Worm (Caenorhabditis elegans) whole organism, L4 larva: ENCODE measurements around the gene K09B11.5.

Experiments
- D1046.2 ChIP-seq: fragments of 200-800 bp; sonication (Bioruptor generic); IDR thresholded peaks from 2 replicates; pipeline ENCODE4 v1.3.6; 2022; ENCODE audit warnings: missing genetic modification characterization, missing compliant biosample characterization
- F26F4.8 ChIP-seq: fragments of 200-800 bp; sonication (Bioruptor generic); conservative IDR thresholded peaks from 2 replicates; pipeline ENCODE4 v1.3.6; 2022; ENCODE audit warnings: missing genetic modification characterization, missing compliant biosample characterization
- F37D6.2 ChIP-seq: sonication (generic microtip); optimal IDR thresholded peaks from 2 replicates; lab custom pipeline; 2016; ENCODE audit warnings: mild to moderate bottlenecking, missing genetic modification characterization, missing compliant biosample characterization
- F44E2.7 ChIP-seq: fragments of 200-800 bp; sonication (Bioruptor generic); IDR thresholded peaks from 2 replicates; pipeline ENCODE4 v2.1.2; 2022; ENCODE audit warnings: missing genetic modification characterization, missing compliant biosample characterization
- F49E8.2 ChIP-seq: sonication (generic microtip); optimal IDR thresholded peaks from 2 replicates; lab custom pipeline; 2016; ENCODE audit warnings: missing compliant biosample characterization, mild to moderate bottlenecking, missing genetic modification characterization, borderline replicate concordance
- T20F7.1 ChIP-seq: fragments of 200-800 bp; sonication (Bioruptor generic); optimal IDR thresholded peaks from 2 replicates; lab custom pipeline; 2018; ENCODE audit warnings: mild to moderate bottlenecking, missing genetic modification characterization, missing compliant biosample characterization
- T26A8.4 ChIP-seq: fragments of 200-800 bp; sonication (Bioruptor generic); IDR thresholded peaks from 2 replicates; pipeline ENCODE4 v1.3.6; 2022; ENCODE audit warnings: missing genetic modification characterization, missing compliant biosample characterization
- Y105C5A.15 ChIP-seq: fragments of 200-800 bp; sonication (Bioruptor generic); IDR thresholded peaks from 2 replicates; pipeline ENCODE4 v1.3.6; 2022; ENCODE audit warnings: missing genetic modification characterization, missing compliant biosample characterization
- Y48G9A.11 ChIP-seq: fragments of 200-800 bp; sonication (Bioruptor generic); IDR thresholded peaks from 2 replicates; pipeline ENCODE4 v1.3.6; 2022; ENCODE audit warnings: missing genetic modification reagents, missing genetic modification characterization, missing compliant biosample characterization
- Y5F2A.4 ChIP-seq: fragments of 200-800 bp; sonication (Bioruptor generic); optimal IDR thresholded peaks from 2 replicates; lab custom pipeline; 2018; ENCODE audit warnings: mild to moderate bottlenecking, missing genetic modification characterization, missing compliant biosample characterization
- ZK337.2 ChIP-seq: fragments of 200-800 bp; sonication (Bioruptor generic); IDR thresholded peaks from 2 replicates; pipeline ENCODE4 v1.3.6; 2022; ENCODE audit warnings: missing genetic modification reagents, missing genetic modification characterization, missing compliant biosample characterization
- ZK546.5 ChIP-seq, 2 experiments: sonication (generic microtip); optimal IDR thresholded peaks; 2 replicates each; lab custom pipeline; 2017; ENCODE audit warnings: missing biosample characterization in 2 of 2, missing genetic modification characterization in 2 of 2
- aly-2 ChIP-seq: sonication (generic microtip); optimal IDR thresholded peaks from 2 replicates; lab custom pipeline; 2018; ENCODE audit warnings: missing biosample characterization, missing genetic modification characterization
- attf-4 ChIP-seq: sonication (generic microtip); optimal IDR thresholded peaks from 3 replicates; lab custom pipeline; 2017; ENCODE audit warnings: missing biosample characterization, missing genetic modification characterization
- ceh-28 ChIP-seq: fragments of 150-350 bp; optimal IDR thresholded peaks from 2 replicates; lab custom pipeline; 2014; ENCODE audit warnings: missing biosample characterization, missing genetic modification reagents, missing genetic modification characterization
- ceh-32 ChIP-seq: sonication (generic microtip); optimal IDR thresholded peaks from 2 replicates; lab custom pipeline; 2016; ENCODE audit warnings: mild to moderate bottlenecking, missing genetic modification characterization, missing compliant biosample characterization; ENCODE audit not compliant: poor library complexity
- ceh-44 ChIP-seq: fragments of 200-800 bp; sonication (Bioruptor generic); IDR thresholded peaks from 2 replicates; pipeline ENCODE4 v1.3.6; 2022; ENCODE audit warnings: missing genetic modification reagents, missing genetic modification characterization, missing compliant biosample characterization
- ctbp-1 ChIP-seq: fragments of 200-800 bp; sonication (Bioruptor generic); IDR thresholded peaks from 2 replicates; pipeline ENCODE4 v1.3.6; 2022; ENCODE audit warnings: missing genetic modification reagents, missing genetic modification characterization, missing compliant biosample characterization
- daf-16 ChIP-seq, 3 experiments: sonication (generic microtip); optimal IDR thresholded peaks; 2 replicates each; lab custom pipeline; 2016 to 2017; ENCODE audit warnings: missing genetic modification characterization in 3 of 3, missing genetic modification reagents in 3 of 3, mild to moderate bottlenecking in 2 of 3, missing compliant biosample characterization in 2 of 3, missing biosample characterization in 1 of 3, moderate library complexity in 1 of 3
- daf-19 ChIP-seq: fragments of 200-800 bp; sonication (Bioruptor generic); conservative IDR thresholded peaks from 2 replicates; pipeline ENCODE4 v1.3.6; 2022; ENCODE audit warnings: missing genetic modification characterization, missing compliant biosample characterization
- daf-8 ChIP-seq: fragments of 200-800 bp; sonication (Bioruptor generic); IDR thresholded peaks from 2 replicates; pipeline ENCODE4 v1.3.6; 2022; ENCODE audit warnings: missing genetic modification characterization, missing compliant biosample characterization
- dmd-9 ChIP-seq: fragments of 200-800 bp; sonication (Bioruptor generic); IDR thresholded peaks from 2 replicates; pipeline ENCODE4 v1.3.6; 2022; ENCODE audit warnings: missing genetic modification reagents, missing genetic modification characterization, missing compliant biosample characterization
- fkh-10 ChIP-seq: fragments of 150-350 bp; optimal IDR thresholded peaks from 2 replicates; lab custom pipeline; 2014; ENCODE audit warnings: missing biosample characterization, missing genetic modification reagents, missing genetic modification characterization
- gei-8 ChIP-seq: fragments of 200-800 bp; sonication (Bioruptor generic); optimal IDR thresholded peaks from 2 replicates; lab custom pipeline; 2018; ENCODE audit warnings: mild to moderate bottlenecking, missing genetic modification characterization, missing compliant biosample characterization
- hmg-1.1 ChIP-seq: fragments of 200-800 bp; sonication (Bioruptor generic); IDR thresholded peaks from 2 replicates; pipeline ENCODE4 v1.3.6; 2022; ENCODE audit warnings: missing genetic modification reagents, missing genetic modification characterization, missing compliant biosample characterization
- jun-1 ChIP-seq: fragments of 150-350 bp; optimal IDR thresholded peaks from 2 replicates; lab custom pipeline; 2014; ENCODE audit warnings: missing biosample characterization, missing genetic modification reagents, missing genetic modification characterization
- lim-7 ChIP-seq: fragments of 200-800 bp; sonication (Bioruptor generic); IDR thresholded peaks from 2 replicates; pipeline ENCODE4 v1.3.6; 2022; ENCODE audit warnings: missing genetic modification characterization, missing compliant biosample characterization
- lin-13 ChIP-seq: fragments of 150-350 bp; optimal IDR thresholded peaks from 2 replicates; lab custom pipeline; 2014; ENCODE audit warnings: missing biosample characterization, missing genetic modification reagents, missing genetic modification characterization
- lin-38 ChIP-seq: fragments of 200-800 bp; sonication (Bioruptor generic); IDR thresholded peaks from 2 replicates; pipeline ENCODE4 v1.3.6; 2022; ENCODE audit warnings: missing genetic modification reagents, missing genetic modification characterization, missing compliant biosample characterization
- madf-5 ChIP-seq, 2 experiments: fragments of 200-800 bp; sonication (Bioruptor generic); IDR thresholded peaks; 2 replicates each; pipeline ENCODE4 v1.3.6; 2022; ENCODE audit warnings: missing compliant biosample characterization in 2 of 2, missing genetic modification characterization in 2 of 2
- madf-9 ChIP-seq: fragments of 200-800 bp; sonication (Bioruptor generic); conservative IDR thresholded peaks from 2 replicates; pipeline ENCODE4 v1.3.6; 2022; ENCODE audit warnings: missing genetic modification reagents, missing genetic modification characterization, missing compliant biosample characterization
- mdl-1 ChIP-seq, 2 experiments: fragments of 150-350 bp in 1 of 2; sonication (generic microtip) in 1 of 2; optimal IDR thresholded peaks; 2 replicates each; lab custom pipeline; 2014 to 2017; ENCODE audit warnings: missing biosample characterization in 2 of 2, missing genetic modification characterization in 2 of 2
- mdt-29 ChIP-seq: fragments of 200-800 bp; sonication (Bioruptor generic); IDR thresholded peaks from 2 replicates; pipeline ENCODE4 v1.3.6; 2022; ENCODE audit warnings: missing genetic modification reagents, missing genetic modification characterization, missing compliant biosample characterization
- mxl-2 ChIP-seq: fragments of 200-800 bp; sonication (Bioruptor generic); conservative IDR thresholded peaks from 2 replicates; pipeline ENCODE4 v1.3.6; 2022; ENCODE audit warnings: missing genetic modification reagents, missing genetic modification characterization, missing compliant biosample characterization
- nhr-10 ChIP-seq: fragments of 150-350 bp; optimal IDR thresholded peaks from 2 replicates; lab custom pipeline; 2014; ENCODE audit warnings: missing biosample characterization, missing genetic modification characterization
- nhr-102 ChIP-seq: sonication (generic microtip); optimal IDR thresholded peaks from 2 replicates; lab custom pipeline; 2016; ENCODE audit warnings: mild to moderate bottlenecking, missing genetic modification characterization, moderate library complexity, missing compliant biosample characterization
- nhr-111 ChIP-seq: fragments of 200-800 bp; sonication (Bioruptor generic); optimal IDR thresholded peaks from 2 replicates; lab custom pipeline; 2018; ENCODE audit warnings: mild to moderate bottlenecking, missing genetic modification characterization, missing compliant biosample characterization
- nhr-25 ChIP-seq: sonication (generic microtip); optimal IDR thresholded peaks from 2 replicates; lab custom pipeline; 2017; ENCODE audit warnings: missing genetic modification characterization, mild to moderate bottlenecking, missing compliant biosample characterization, antibody characterized with exemption, moderate library complexity, borderline replicate concordance; ENCODE audit not compliant: insufficient read depth
- nhr-42 ChIP-seq: fragments of 200-800 bp; sonication (Bioruptor generic); IDR thresholded peaks from 2 replicates; pipeline ENCODE4 v1.3.6; 2022; ENCODE audit warnings: missing genetic modification characterization, missing compliant biosample characterization
- nhr-48 ChIP-seq: sonication (generic microtip); optimal IDR thresholded peaks from 2 replicates; lab custom pipeline; 2016; ENCODE audit warnings: mild to moderate bottlenecking, missing genetic modification characterization, missing compliant biosample characterization
- nhr-76 ChIP-seq: fragments of 150-350 bp; optimal IDR thresholded peaks from 2 replicates; lab custom pipeline; 2014; ENCODE audit warnings: missing biosample characterization, missing genetic modification characterization
- php-3 ChIP-seq: fragments of 200-800 bp; sonication (Bioruptor generic); IDR thresholded peaks from 2 replicates; pipeline ENCODE4 v1.3.6; 2022; ENCODE audit warnings: missing genetic modification reagents, missing genetic modification characterization, missing compliant biosample characterization
- saeg-2 ChIP-seq: fragments of 200-800 bp; sonication (Bioruptor generic); IDR thresholded peaks from 2 replicates; pipeline ENCODE4 v1.3.6; 2022; ENCODE audit warnings: missing genetic modification reagents, missing genetic modification characterization, missing compliant biosample characterization
- set-16 ChIP-seq: fragments of 200-800 bp; sonication (Bioruptor generic); IDR thresholded peaks from 2 replicates; pipeline ENCODE4 v1.3.6; 2022; ENCODE audit warnings: missing genetic modification reagents, missing genetic modification characterization, missing compliant biosample characterization
- skn-1 ChIP-seq: fragments of 150-350 bp; optimal IDR thresholded peaks from 2 replicates; lab custom pipeline; 2014; ENCODE audit warnings: missing biosample characterization, missing genetic modification characterization
- spr-3 ChIP-seq: fragments of 200-800 bp; sonication (Bioruptor generic); optimal IDR thresholded peaks from 2 replicates; lab custom pipeline; 2018; ENCODE audit warnings: mild to moderate bottlenecking, missing genetic modification characterization, missing compliant biosample characterization
- tag-97 ChIP-seq: fragments of 200-800 bp; sonication (Bioruptor generic); IDR thresholded peaks from 2 replicates; pipeline ENCODE4 v1.3.6; 2022; ENCODE audit warnings: missing genetic modification characterization, missing compliant biosample characterization
- unc-62 ChIP-seq, 3 experiments: fragments of 150-350 bp in 1 of 3; sonication (generic microtip); optimal IDR thresholded peaks in 2 of 3; peaks in 1 of 3; 1 replicate in 1 of 3; 2 replicates in 2 of 3; lab custom pipeline; 2014 to 2017; ENCODE audit warnings: missing biosample characterization in 3 of 3, missing genetic modification characterization in 3 of 3, missing genetic modification reagents in 3 of 3, missing genotype in 1 of 3
- zag-1 ChIP-seq: fragments of 150-350 bp; optimal IDR thresholded peaks from 2 replicates; lab custom pipeline; 2014; ENCODE audit warnings: missing biosample characterization, missing genetic modification characterization
- zip-2 ChIP-seq: fragments of 150-350 bp; optimal IDR thresholded peaks from 2 replicates; lab custom pipeline; 2014; ENCODE audit warnings: missing biosample characterization, missing genetic modification characterization
- ztf-7 ChIP-seq: fragments of 150-350 bp; optimal IDR thresholded peaks from 2 replicates; lab custom pipeline; 2014; ENCODE audit warnings: missing biosample characterization, missing genetic modification characterization

K09B11.5 gene

ce11 chrIV:13396375-13396774 is 37.4 kb downstream of the K09B11.5 start (continued):
- TF ChIP-seq nhr-25 (tag; lab: Kevin White, UChicago) (no peak), spr-3 (GFP tag; lab: Kevin White, UChicago) (no peak), hmg-1.1 (GFP tag; lab: Robert Waterston, UW) (no peak), ceh-44 (GFP tag; lab: Robert Waterston, UW) (no peak), daf-8 (GFP tag; lab: Robert Waterston, UW) (no peak), Y48G9A.11 (no peak), daf-16 (GFP tag; optimal IDR thresholded peaks at IDR 0.05; lab: Kevin White, UChicago) (no peak), daf-16 (tag; optimal IDR thresholded peaks at IDR 0.05; lab: Kevin White, UChicago) (peak; percentile 97), aly-2 (no peak), nhr-42 (GFP tag; lab: Robert Waterston, UW) (no peak), unc-62 (GFP tag; optimal IDR thresholded peaks at IDR 0.05 in 1 of 2; lab: Kevin White, UChicago) (no peak), unc-62 (tag; optimal IDR thresholded peaks at IDR 0.05; lab: Kevin White, UChicago) (no peak), nhr-48 (tag; lab: Kevin White, UChicago) (peak; percentile 61), ctbp-1 (GFP tag; lab: Robert Waterston, UW) (no peak), madf-5 (GFP tag; IDR thresholded peaks at IDR 0.05; lab: Robert Waterston, UW) (no peak), php-3 (GFP tag; lab: Robert Waterston, UW) (peak; percentile 52; the same call in 1 of the 2 replicates), nhr-102 (peak; percentile 35), mdt-29 (GFP tag; lab: Robert Waterston, UW) (no peak), Y105C5A.15 (GFP tag; lab: Robert Waterston, UW) (no peak), saeg-2 (GFP tag; lab: Robert Waterston, UW) (no peak), lin-13 (GFP tag; lab: Kevin White, UChicago) (no peak), nhr-76 (tag; lab: Kevin White, UChicago) (no peak), ceh-28 (tag; lab: Kevin White, UChicago) (no peak), mdl-1 (tag; optimal IDR thresholded peaks at IDR 0.05; lab: Kevin White, UChicago) (peak in 1 of 2 experiments; percentile 32), D1046.2 (GFP tag; lab: Robert Waterston, UW) (no peak), T26A8.4 (GFP tag; lab: Robert Waterston, UW) (no peak), nhr-111 (GFP tag; lab: Kevin White, UChicago) (no peak), jun-1 (tag; lab: Kevin White, UChicago) (no peak), Y5F2A.4 (GFP tag; lab: Kevin White, UChicago) (no peak), ceh-32 (tag; lab: Kevin White, UChicago) (no peak), ztf-7 (peak; percentile 21), zag-1 (no peak), fkh-10 (GFP tag; lab: Kevin White, UChicago) (no peak), F37D6.2 (no peak), tag-97 (GFP tag; lab: Robert Waterston, UW) (no peak), gei-8 (GFP tag; lab: Kevin White, UChicago) (no peak), zip-2 (tag; lab: Kevin White, UChicago) (no peak), T20F7.1 (GFP tag; lab: Kevin White, UChicago) (no peak), ZK337.2 (GFP tag; lab: Robert Waterston, UW) (no peak), dmd-9 (GFP tag; lab: Robert Waterston, UW) (no peak), F49E8.2 (tag; lab: Kevin White, UChicago) (no peak), F44E2.7 (no peak), ZK546.5 (tag; optimal IDR thresholded peaks at IDR 0.05; lab: Kevin White, UChicago) (no peak), lin-38 (no peak), attf-4 (tag; lab: Kevin White, UChicago) (no peak), madf-9 (GFP tag; lab: Robert Waterston, UW) (no peak), set-16 (GFP tag; lab: Robert Waterston, UW) (no peak), skn-1 (tag; lab: Kevin White, UChicago) (no peak), daf-19 (GFP tag; lab: Robert Waterston, UW) (no peak), nhr-10 (no peak), mxl-2 (GFP tag; lab: Robert Waterston, UW) (peak; percentile 59; the same call in 1 of the 2 replicates), lim-7 (no peak), F26F4.8 (GFP tag; lab: Robert Waterston, UW) (no peak)
